Worm (Caenorhabditis elegans) whole organism, L4 larva: ENCODE results near the gene C16A3.5.
A peak's percentile ranks its signal among the peaks of the same experiment; 100 is the strongest.

Source experiments
- D1046.2 ChIP-seq: fragments of 200-800 bp; sonication (Bioruptor generic); IDR thresholded peaks from 2 replicates; pipeline ENCODE4 v1.3.6; 2022; ENCODE audit warnings: missing genetic modification characterization, missing compliant biosample characterization
- F26F4.8 ChIP-seq: fragments of 200-800 bp; sonication (Bioruptor generic); conservative IDR thresholded peaks from 2 replicates; pipeline ENCODE4 v1.3.6; 2022; ENCODE audit warnings: missing genetic modification characterization, missing compliant biosample characterization
- F37D6.2 ChIP-seq: sonication (generic microtip); optimal IDR thresholded peaks from 2 replicates; lab custom pipeline; 2016; ENCODE audit warnings: mild to moderate bottlenecking, missing genetic modification characterization, missing compliant biosample characterization
- R02D3.7 ChIP-seq: fragments of 150-350 bp; sonication (generic microtip); optimal IDR thresholded peaks from 3 replicates; lab custom pipeline; 2014; ENCODE audit warnings: missing biosample characterization, missing genetic modification characterization
- aha-1 ChIP-seq: fragments of 150-350 bp; peaks from one replicate; lab custom pipeline; 2014; ENCODE audit warnings: missing biosample characterization, missing genetic modification characterization
- ceh-20 ChIP-seq: fragments of 200-800 bp; sonication (Bioruptor generic); IDR thresholded peaks from 2 replicates; pipeline ENCODE4 v1.3.6; 2022; ENCODE audit warnings: missing genetic modification reagents, missing genetic modification characterization, missing compliant biosample characterization
- ceh-28 ChIP-seq: fragments of 150-350 bp; optimal IDR thresholded peaks from 2 replicates; lab custom pipeline; 2014; ENCODE audit warnings: missing biosample characterization, missing genetic modification reagents, missing genetic modification characterization
- ceh-82 ChIP-seq: sonication (generic microtip); optimal IDR thresholded peaks from 2 replicates; lab custom pipeline; 2017; ENCODE audit warnings: missing biosample characterization, missing genetic modification characterization
- cey-2 ChIP-seq: sonication (generic microtip); optimal IDR thresholded peaks from 3 replicates; lab custom pipeline; 2017; ENCODE audit warnings: missing genetic modification characterization, mild to moderate bottlenecking, missing compliant biosample characterization, antibody characterized with exemption, borderline replicate concordance; ENCODE audit not compliant: insufficient read depth
- daf-12 ChIP-seq: fragments of 150-350 bp; optimal IDR thresholded peaks from 2 replicates; lab custom pipeline; 2014; ENCODE audit warnings: missing biosample characterization, missing genetic modification reagents, missing genetic modification characterization
- daf-16 ChIP-seq, 3 experiments: sonication (generic microtip); optimal IDR thresholded peaks; 2 replicates each; lab custom pipeline; 2016 to 2017; ENCODE audit warnings: missing genetic modification characterization in 3 of 3, missing genetic modification reagents in 3 of 3, mild to moderate bottlenecking in 2 of 3, missing compliant biosample characterization in 2 of 3, missing biosample characterization in 1 of 3, moderate library complexity in 1 of 3
- daf-8 ChIP-seq: fragments of 200-800 bp; sonication (Bioruptor generic); IDR thresholded peaks from 2 replicates; pipeline ENCODE4 v1.3.6; 2022; ENCODE audit warnings: missing genetic modification characterization, missing compliant biosample characterization
- dmd-6 ChIP-seq: fragments of 200-800 bp; sonication (Bioruptor generic); IDR thresholded peaks from 2 replicates; pipeline ENCODE4 v1.3.6; 2022; ENCODE audit warnings: missing genetic modification reagents, missing genetic modification characterization, missing compliant biosample characterization
- dmd-9 ChIP-seq: fragments of 200-800 bp; sonication (Bioruptor generic); IDR thresholded peaks from 2 replicates; pipeline ENCODE4 v1.3.6; 2022; ENCODE audit warnings: missing genetic modification reagents, missing genetic modification characterization, missing compliant biosample characterization
- dpl-1 ChIP-seq: fragments of 150-350 bp; optimal IDR thresholded peaks from 2 replicates; lab custom pipeline; 2014; ENCODE audit warnings: missing biosample characterization, missing genetic modification reagents, missing genetic modification characterization
- duxl-1 ChIP-seq: sonication (generic microtip); optimal IDR thresholded peaks from 2 replicates; lab custom pipeline; 2016; ENCODE audit warnings: mild to moderate bottlenecking, missing genetic modification characterization, moderate library complexity, missing compliant biosample characterization; ENCODE audit not compliant: poor library complexity
- dve-1 ChIP-seq: sonication (generic microtip); optimal IDR thresholded peaks from 2 replicates; lab custom pipeline; 2017; ENCODE audit warnings: antibody characterized with exemption, mild to moderate bottlenecking, missing genetic modification characterization, missing compliant biosample characterization; ENCODE audit not compliant: insufficient read depth
- fkh-10 ChIP-seq: fragments of 150-350 bp; optimal IDR thresholded peaks from 2 replicates; lab custom pipeline; 2014; ENCODE audit warnings: missing biosample characterization, missing genetic modification reagents, missing genetic modification characterization
- fos-1 ChIP-seq: fragments of 150-350 bp; optimal IDR thresholded peaks from 2 replicates; lab custom pipeline; 2014; ENCODE audit warnings: missing biosample characterization, missing genetic modification characterization
- hlh-11 ChIP-seq: fragments of 200-800 bp; sonication (Bioruptor generic); optimal IDR thresholded peaks from 2 replicates; lab custom pipeline; 2018; ENCODE audit warnings: mild to moderate bottlenecking, missing genetic modification characterization, missing compliant biosample characterization
- hlh-30 ChIP-seq: sonication (generic microtip); optimal IDR thresholded peaks from 2 replicates; lab custom pipeline; 2017; ENCODE audit warnings: antibody characterized with exemption, mild to moderate bottlenecking, missing genetic modification characterization, missing compliant biosample characterization; ENCODE audit not compliant: insufficient read depth
- hmg-1.1 ChIP-seq: fragments of 200-800 bp; sonication (Bioruptor generic); IDR thresholded peaks from 2 replicates; pipeline ENCODE4 v1.3.6; 2022; ENCODE audit warnings: missing genetic modification reagents, missing genetic modification characterization, missing compliant biosample characterization
- jun-1 ChIP-seq: fragments of 150-350 bp; optimal IDR thresholded peaks from 2 replicates; lab custom pipeline; 2014; ENCODE audit warnings: missing biosample characterization, missing genetic modification reagents, missing genetic modification characterization
- lin-1 ChIP-seq: fragments of 200-800 bp; sonication (Bioruptor generic); IDR thresholded peaks from 2 replicates; pipeline ENCODE4 v1.3.6; 2022; ENCODE audit warnings: missing genetic modification reagents, missing genetic modification characterization, missing compliant biosample characterization
- lsy-2 ChIP-seq, 2 experiments: fragments of 150-350 bp in 1 of 2; sonication (generic microtip) in 1 of 2; optimal IDR thresholded peaks; 2 replicates each; lab custom pipeline; 2014 to 2017; ENCODE audit warnings: missing biosample characterization in 2 of 2, missing genetic modification characterization in 2 of 2
- madf-5 ChIP-seq, 2 experiments: fragments of 200-800 bp; sonication (Bioruptor generic); IDR thresholded peaks; 2 replicates each; pipeline ENCODE4 v1.3.6; 2022; ENCODE audit warnings: missing compliant biosample characterization in 2 of 2, missing genetic modification characterization in 2 of 2
- madf-9 ChIP-seq: fragments of 200-800 bp; sonication (Bioruptor generic); conservative IDR thresholded peaks from 2 replicates; pipeline ENCODE4 v1.3.6; 2022; ENCODE audit warnings: missing genetic modification reagents, missing genetic modification characterization, missing compliant biosample characterization
- mdl-1 ChIP-seq, 2 experiments: fragments of 150-350 bp in 1 of 2; sonication (generic microtip) in 1 of 2; optimal IDR thresholded peaks; 2 replicates each; lab custom pipeline; 2014 to 2017; ENCODE audit warnings: missing biosample characterization in 2 of 2, missing genetic modification characterization in 2 of 2
- mxl-3 ChIP-seq: fragments of 200-800 bp; sonication (Bioruptor generic); optimal IDR thresholded peaks from 2 replicates; lab custom pipeline; 2018; ENCODE audit warnings: mild to moderate bottlenecking, missing genetic modification characterization, missing compliant biosample characterization
- nhr-10 ChIP-seq: fragments of 150-350 bp; optimal IDR thresholded peaks from 2 replicates; lab custom pipeline; 2014; ENCODE audit warnings: missing biosample characterization, missing genetic modification characterization
- nhr-102 ChIP-seq: sonication (generic microtip); optimal IDR thresholded peaks from 2 replicates; lab custom pipeline; 2016; ENCODE audit warnings: mild to moderate bottlenecking, missing genetic modification characterization, moderate library complexity, missing compliant biosample characterization
- nhr-11 ChIP-seq: fragments of 150-350 bp; optimal IDR thresholded peaks from 2 replicates; lab custom pipeline; 2014; ENCODE audit warnings: missing biosample characterization, missing genetic modification characterization
- nhr-28 ChIP-seq: fragments of 150-350 bp; optimal IDR thresholded peaks from 2 replicates; lab custom pipeline; 2014; ENCODE audit warnings: missing biosample characterization, missing genetic modification characterization
- nhr-48 ChIP-seq: sonication (generic microtip); optimal IDR thresholded peaks from 2 replicates; lab custom pipeline; 2016; ENCODE audit warnings: mild to moderate bottlenecking, missing genetic modification characterization, missing compliant biosample characterization
- nhr-6 ChIP-seq: fragments of 150-350 bp; optimal IDR thresholded peaks from 2 replicates; lab custom pipeline; 2014; ENCODE audit warnings: missing biosample characterization, missing genetic modification characterization
- nhr-77 ChIP-seq: fragments of 150-350 bp; optimal IDR thresholded peaks from 2 replicates; lab custom pipeline; 2014; ENCODE audit warnings: missing biosample characterization, missing genetic modification characterization
- pqm-1 ChIP-seq: sonication (generic microtip); optimal IDR thresholded peaks from 2 replicates; lab custom pipeline; 2017; ENCODE audit warnings: missing biosample characterization, missing genetic modification characterization
- set-16 ChIP-seq: fragments of 200-800 bp; sonication (Bioruptor generic); IDR thresholded peaks from 2 replicates; pipeline ENCODE4 v1.3.6; 2022; ENCODE audit warnings: missing genetic modification reagents, missing genetic modification characterization, missing compliant biosample characterization
- snpc-1.2 ChIP-seq: fragments of 200-800 bp; sonication (Bioruptor generic); IDR thresholded peaks from 2 replicates; pipeline ENCODE4 v1.3.6; 2022; ENCODE audit warnings: missing genetic modification reagents, missing genetic modification characterization, missing compliant biosample characterization
- unc-130 ChIP-seq: sonication (generic microtip); optimal IDR thresholded peaks from 2 replicates; lab custom pipeline; 2016; ENCODE audit warnings: missing genetic modification reagents, missing genetic modification characterization, missing compliant biosample characterization
- unc-62 ChIP-seq, 3 experiments: fragments of 150-350 bp in 1 of 3; sonication (generic microtip); optimal IDR thresholded peaks in 2 of 3; peaks in 1 of 3; 1 replicate in 1 of 3; 2 replicates in 2 of 3; lab custom pipeline; 2014 to 2017; ENCODE audit warnings: missing biosample characterization in 3 of 3, missing genetic modification characterization in 3 of 3, missing genetic modification reagents in 3 of 3, missing genotype in 1 of 3
- zfp-2 ChIP-seq: sonication (generic microtip); optimal IDR thresholded peaks from 2 replicates; lab custom pipeline; 2016; ENCODE audit warnings: mild to moderate bottlenecking, missing genetic modification characterization, missing compliant biosample characterization
- zfp-3 ChIP-seq: fragments of 200-800 bp; sonication (Bioruptor generic); conservative IDR thresholded peaks from 2 replicates; pipeline ENCODE4 v1.3.6; 2022; ENCODE audit warnings: missing genetic modification reagents, missing genetic modification characterization, missing compliant biosample characterization
- zip-11 ChIP-seq: fragments of 200-800 bp; sonication (Bioruptor generic); IDR thresholded peaks from 2 replicates; pipeline ENCODE4 v1.3.6; 2022; ENCODE audit warnings: missing genetic modification characterization, missing compliant biosample characterization
- ztf-11 ChIP-seq: fragments of 150-350 bp; optimal IDR thresholded peaks from 2 replicates; lab custom pipeline; 2014; ENCODE audit warnings: missing biosample characterization, missing genetic modification characterization

The C16A3.5 gene

ce11 chrIII:6396381-6396780 is 15.8 kb downstream of the C16A3.5 start:
- TF ChIP-seq F26F4.8 (GFP tag; lab: Robert Waterston, UW) (no peak), hmg-1.1 (no peak), R02D3.7 (tag; lab: Kevin White, UChicago) (no peak), madf-9 (GFP tag; lab: Robert Waterston, UW) (no peak), dmd-9 (no peak), nhr-6 (tag; lab: Kevin White, UChicago) (no peak), lin-1 (GFP tag; lab: Robert Waterston, UW) (peak; percentile 76), daf-16 (GFP tag; optimal IDR thresholded peaks at IDR 0.05; lab: Kevin White, UChicago) (peak in 1 of 2 experiments; percentile 57), daf-16 (tag; optimal IDR thresholded peaks at IDR 0.05; lab: Kevin White, UChicago) (peak; percentile 95), set-16 (no peak), hlh-11 (tag; lab: Kevin White, UChicago) (peak; percentile 87), madf-5 (GFP tag; IDR thresholded peaks at IDR 0.05; lab: Robert Waterston, UW) (no peak), mxl-3 (GFP tag; lab: Kevin White, UChicago) (peak; percentile 88), nhr-77 (peak; percentile 31), fkh-10 (GFP tag; lab: Kevin White, UChicago) (no peak), nhr-102 (tag; lab: Kevin White, UChicago) (peak; percentile 80), nhr-28 (tag; lab: Kevin White, UChicago) (peak; percentile 59), dpl-1 (GFP tag; lab: Kevin White, UChicago) (no peak), pqm-1 (peak; percentile 79), cey-2 (tag; lab: Kevin White, UChicago) (peak; percentile 20), unc-62 (GFP tag; optimal IDR thresholded peaks at IDR 0.05 in 1 of 2; lab: Kevin White, UChicago) (peak in 1 of 2 experiments; percentile 72), unc-62 (tag; optimal IDR thresholded peaks at IDR 0.05; lab: Kevin White, UChicago) (no peak), ceh-28 (no peak), fos-1 (no peak), mdl-1 (tag; optimal IDR thresholded peaks at IDR 0.05; lab: Kevin White, UChicago) (peak in 1 of 2 experiments; percentile 76), D1046.2 (GFP tag; lab: Robert Waterston, UW) (no peak), ztf-11 (tag; lab: Kevin White, UChicago) (no peak), lsy-2 (tag; optimal IDR thresholded peaks at IDR 0.05; lab: Kevin White, UChicago) (peak in 1 of 2 experiments; percentile 33), ceh-20 (GFP tag; lab: Robert Waterston, UW) (peak; percentile 34; the same call in 1 of the 2 replicates), nhr-48 (tag; lab: Kevin White, UChicago) (peak; percentile 76), hlh-30 (tag; lab: Kevin White, UChicago) (peak; percentile 6), dve-1 (peak; percentile 78), nhr-10 (tag; lab: Kevin White, UChicago) (no peak), dmd-6 (GFP tag; lab: Robert Waterston, UW) (peak; percentile 86), F37D6.2 (tag; lab: Kevin White, UChicago) (no peak), duxl-1 (tag; lab: Kevin White, UChicago) (no peak), daf-8 (no peak)

DNA sequence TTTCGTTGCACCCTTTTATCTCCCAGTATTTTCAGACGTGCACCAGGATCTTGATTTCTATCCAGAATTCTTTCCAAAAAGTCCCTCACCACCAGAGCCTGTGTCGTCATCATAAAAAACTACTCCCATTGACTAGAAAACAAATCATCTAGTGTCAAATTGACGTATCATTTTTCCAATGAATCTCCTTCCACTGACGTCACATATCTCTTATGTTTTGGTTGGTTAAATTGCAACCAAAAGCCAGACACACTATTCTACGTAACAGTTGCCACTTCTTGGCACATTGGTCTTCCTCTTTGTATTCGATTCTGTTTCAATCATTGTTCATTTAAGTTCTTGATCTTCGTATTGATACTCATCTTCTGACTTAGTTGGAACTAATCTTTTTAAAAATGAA is 17.6 kb downstream of the C16A3.5 start:
- TF ChIP-seq nhr-102 (tag; lab: Kevin White, UChicago) (no peak), snpc-1.2 (GFP tag; lab: Robert Waterston, UW) (no peak), zfp-3 (no peak), zip-11 (GFP tag; lab: Robert Waterston, UW) (no peak), ceh-82 (tag; lab: Kevin White, UChicago) (no peak), daf-16 (GFP tag; optimal IDR thresholded peaks at IDR 0.05; lab: Kevin White, UChicago) (peak in 1 of 2 experiments; percentile 72), daf-16 (tag; optimal IDR thresholded peaks at IDR 0.05; lab: Kevin White, UChicago) (no peak), ceh-28 (no peak), unc-62 (GFP tag; optimal IDR thresholded peaks at IDR 0.05 in 1 of 2; lab: Kevin White, UChicago) (no peak), unc-62 (tag; optimal IDR thresholded peaks at IDR 0.05; lab: Kevin White, UChicago) (no peak), daf-12 (tag; lab: Kevin White, UChicago) (no peak), aha-1 (tag; lab: Kevin White, UChicago) (peak; percentile 65), jun-1 (tag; lab: Kevin White, UChicago) (no peak), nhr-11 (tag; lab: Kevin White, UChicago) (peak; percentile 63), zfp-2 (tag; lab: Kevin White, UChicago) (no peak), unc-130 (no peak)
- TF ChIP-seq, all 104 proteins: peak for 3
